Worm (Caenorhabditis elegans) whole organism, L1 larva: ENCODE measurements around the gene R02F2.7.

Experiments used
- Y116A8C.19 ChIP-seq: sonication (generic microtip); optimal IDR thresholded peaks from 2 replicates; lab custom pipeline; 2016; ENCODE audit warnings: missing compliant biosample characterization, missing genetic modification characterization, borderline replicate concordance
- aha-1 ChIP-seq: fragments of 150-350 bp; optimal IDR thresholded peaks from 2 replicates; lab custom pipeline; 2014; ENCODE audit warnings: missing biosample characterization, missing genetic modification characterization
- ama-1 ChIP-seq: fragments of 150-350 bp; optimal IDR thresholded peaks from 2 replicates; lab custom pipeline; 2014
- elt-2 ChIP-seq: sonication (generic microtip); optimal IDR thresholded peaks from 2 replicates; lab custom pipeline; 2016; ENCODE audit warnings: missing genetic modification characterization, mild to moderate bottlenecking, inconsistent platforms, missing compliant biosample characterization, missing genetic modification reagents
- lin-15B ChIP-seq: fragments of 150-350 bp; sonication (generic microtip); optimal IDR thresholded peaks from 3 replicates; lab custom pipeline; 2014; ENCODE audit warnings: missing biosample characterization, missing genetic modification characterization
- lin-39 ChIP-seq: fragments of 150-350 bp; optimal IDR thresholded peaks from 2 replicates; lab custom pipeline; 2014; ENCODE audit warnings: missing biosample characterization, missing genetic modification reagents, missing genetic modification characterization
- nhr-11 ChIP-seq: fragments of 150-350 bp; optimal IDR thresholded peaks from 2 replicates; lab custom pipeline; 2014; ENCODE audit warnings: missing biosample characterization, missing genetic modification characterization
- nhr-76 ChIP-seq: sonication (generic microtip); optimal IDR thresholded peaks from 2 replicates; lab custom pipeline; 2017; ENCODE audit warnings: missing biosample characterization, missing genetic modification characterization
- nhr-77 ChIP-seq: fragments of 150-350 bp; optimal IDR thresholded peaks from 2 replicates; lab custom pipeline; 2014; ENCODE audit warnings: missing biosample characterization, missing genetic modification characterization
- rnt-1 ChIP-seq: sonication (generic microtip); optimal IDR thresholded peaks from 2 replicates; lab custom pipeline; 2016; ENCODE audit warnings: mild to moderate bottlenecking, missing genetic modification characterization, moderate library complexity, missing compliant biosample characterization
- sox-4 ChIP-seq: sonication (generic microtip); optimal IDR thresholded peaks from 2 replicates; lab custom pipeline; 2016; ENCODE audit warnings: missing genetic modification characterization, missing compliant biosample characterization
- xbp-1 ChIP-seq: sonication (generic microtip); optimal IDR thresholded peaks from 2 replicates; lab custom pipeline; 2016; ENCODE audit warnings: missing genetic modification characterization, missing compliant biosample characterization
- ztf-11 ChIP-seq, 2 experiments: sonication (generic microtip); optimal IDR thresholded peaks; 2 replicates each; lab custom pipeline; 2016 to 2017; ENCODE audit warnings: missing genetic modification characterization in 2 of 2, missing biosample characterization in 1 of 2, missing compliant biosample characterization in 1 of 2
- ztf-4 ChIP-seq: fragments of 150-350 bp; optimal IDR thresholded peaks from 2 replicates; lab custom pipeline; 2014; ENCODE audit warnings: missing biosample characterization, missing genetic modification characterization

ce11 chrIII:5478824-5479368 lies 4.7 kb downstream of the R02F2.7 start, which contains the start of the genes R02F2.6 and R02F2.5:
- TF ChIP-seq elt-2 (tag; lab: Kevin White, UChicago) (no peak), ztf-4 (tag; lab: Kevin White, UChicago) (no peak), nhr-76 (tag; lab: Kevin White, UChicago) (no peak), lin-15B (tag; lab: Kevin White, UChicago) (no peak), ama-1 (lab: Kevin White, UChicago) (no peak), lin-39 (tag; lab: Kevin White, UChicago) (no peak), nhr-11 (tag; lab: Kevin White, UChicago) (no peak), nhr-77 (tag; lab: Kevin White, UChicago) (no peak), Y116A8C.19 (no peak), sox-4 (tag; lab: Kevin White, UChicago) (no peak), xbp-1 (tag; lab: Kevin White, UChicago) (no peak), aha-1 (tag; lab: Kevin White, UChicago) (no peak), rnt-1 (no peak), ztf-11 (tag; optimal IDR thresholded peaks at IDR 0.05; lab: Kevin White, UChicago) (no peak)
